Fruit fly (Drosophila melanogaster) whole organism, embryonic: ENCODE results near the gene CG31103.

Experiments
- Atf6 ChIP-seq: fragments of 200-800 bp; sonication (Bioruptor generic); IDR thresholded peaks from 2 replicates; pipeline ENCODE4 v1.3.6; 2022; ENCODE audit warnings: missing biosample characterization, missing genetic modification characterization
- BEAF-32 ChIP-seq: fragments of 200-800 bp; sonication (Bioruptor generic); optimal IDR thresholded peaks from 3 replicates; lab custom pipeline; 2017; ENCODE audit warnings: missing biosample characterization, missing genetic modification characterization, mild to moderate bottlenecking, moderate library complexity, missing genetic modification reagents
- Bteb2 ChIP-seq: fragments of 200-800 bp; sonication (Bioruptor generic); optimal IDR thresholded peaks from 2 replicates; lab custom pipeline; 2016; ENCODE audit warnings: missing biosample characterization, missing genetic modification characterization
- CG11504 ChIP-seq: fragments of 200-800 bp; sonication (Bioruptor generic); optimal IDR thresholded peaks from 3 replicates; lab custom pipeline; 2019; ENCODE audit warnings: missing biosample characterization, mild to moderate bottlenecking, missing genetic modification characterization, moderate library complexity
- CG11695 ChIP-seq: fragments of 200-800 bp; sonication (Bioruptor generic); IDR thresholded peaks from 3 replicates; pipeline ENCODE4 v1.3.6; 2022; ENCODE audit warnings: missing biosample characterization, missing genetic modification characterization
- CG12071 ChIP-seq: fragments of 200-800 bp; sonication (Bioruptor generic); optimal IDR thresholded peaks from 3 replicates; lab custom pipeline; 2018; ENCODE audit warnings: missing biosample characterization, mild to moderate bottlenecking, missing genetic modification characterization
- CG15073 ChIP-seq: fragments of 200-800 bp; sonication (Bioruptor generic); optimal IDR thresholded peaks from 2 replicates; lab custom pipeline; 2016; ENCODE audit warnings: missing biosample characterization, missing genetic modification characterization
- CG15269 ChIP-seq: fragments of 200-800 bp; sonication (Bioruptor generic); optimal IDR thresholded peaks from 2 replicates; lab custom pipeline; 2018; ENCODE audit warnings: missing biosample characterization, mild to moderate bottlenecking, missing genetic modification characterization, moderate library complexity
- CG16863 ChIP-seq: fragments of 200-800 bp; sonication (Bioruptor generic); optimal IDR thresholded peaks from 3 replicates; lab custom pipeline; 2016; ENCODE audit warnings: missing biosample characterization, missing genetic modification characterization
- CG17328 ChIP-seq: fragments of 200-800 bp; sonication (Bioruptor generic); IDR thresholded peaks from 2 replicates; pipeline ENCODE4 v1.3.6; 2022; ENCODE audit warnings: missing biosample characterization, missing genetic modification characterization
- CG18476 ChIP-seq: fragments of 200-800 bp; sonication (Bioruptor generic); optimal IDR thresholded peaks from 2 replicates; lab custom pipeline; 2016; ENCODE audit warnings: missing biosample characterization, mild to moderate bottlenecking, missing genetic modification characterization
- CG31388 ChIP-seq: fragments of 200-800 bp; sonication (Bioruptor generic); optimal IDR thresholded peaks from 2 replicates; lab custom pipeline; 2016; ENCODE audit warnings: missing biosample characterization, missing genetic modification characterization
- CG3407 ChIP-seq: fragments of 200-800 bp; sonication (Bioruptor generic); optimal IDR thresholded peaks from 2 replicates; lab custom pipeline; 2018; ENCODE audit warnings: missing biosample characterization, mild to moderate bottlenecking, missing genetic modification characterization
- CG43689 ChIP-seq: fragments of 200-800 bp; sonication (Bioruptor generic); IDR thresholded peaks from 2 replicates; pipeline ENCODE4 v1.3.6; 2022; ENCODE audit warnings: missing biosample characterization, missing genetic modification characterization
- CG4617 ChIP-seq: fragments of 200-800 bp; sonication (Bioruptor generic); optimal IDR thresholded peaks from 3 replicates; lab custom pipeline; 2016; ENCODE audit warnings: missing biosample characterization, missing genetic modification characterization, borderline replicate concordance
- CG5245 ChIP-seq: fragments of 200-800 bp; sonication (Bioruptor generic); optimal IDR thresholded peaks from 3 replicates; lab custom pipeline; 2016; ENCODE audit warnings: missing biosample characterization, missing genetic modification characterization
- CG6175 ChIP-seq: fragments of 200-800 bp; sonication (Bioruptor generic); IDR thresholded peaks from 3 replicates; pipeline ENCODE4 v1.3.6; 2022; ENCODE audit warnings: missing biosample characterization, missing genetic modification characterization
- CG7786 ChIP-seq: fragments of 200-800 bp; sonication (Bioruptor generic); optimal IDR thresholded peaks from 2 replicates; lab custom pipeline; 2016; ENCODE audit warnings: missing biosample characterization, missing genetic modification characterization
- CG8089 ChIP-seq: fragments of 200-800 bp; sonication (Bioruptor generic); optimal IDR thresholded peaks from 3 replicates; lab custom pipeline; 2016; ENCODE audit warnings: missing biosample characterization, missing genetic modification characterization
- CG8281 ChIP-seq: fragments of 200-800 bp; sonication (Bioruptor generic); optimal IDR thresholded peaks from 2 replicates; lab custom pipeline; 2018; ENCODE audit warnings: missing biosample characterization, mild to moderate bottlenecking, missing genetic modification characterization, moderate library complexity
- CHES-1-like ChIP-seq: fragments of 200-800 bp; sonication (Bioruptor generic); optimal IDR thresholded peaks from 2 replicates; lab custom pipeline; 2016; ENCODE audit warnings: missing biosample characterization, missing genetic modification characterization
- D ChIP-seq, 2 experiments: fragments of 200-800 bp in 1 of 2; fragments of >200 bp in 1 of 2; sonication (Bioruptor generic) in 1 of 2; optimal IDR thresholded peaks; 2 replicates in 1 of 2; 3 replicates in 1 of 2; lab custom pipeline; 2017; ENCODE audit warnings: mild to moderate bottlenecking in 1 of 2, missing biosample characterization in 1 of 2, missing genetic modification characterization in 1 of 2, missing genetic modification reagents in 1 of 2
- Doc3 ChIP-seq: fragments of 200-800 bp; sonication (Bioruptor generic); IDR thresholded peaks from 3 replicates; pipeline ENCODE4 v1.3.6; 2022; ENCODE audit warnings: missing biosample characterization, missing genetic modification characterization; ENCODE audit not compliant: partially characterized antibody
- Ets97D ChIP-seq: fragments of 200-800 bp; sonication (Bioruptor generic); optimal IDR thresholded peaks from 3 replicates; lab custom pipeline; 2016; ENCODE audit warnings: missing biosample characterization, missing genetic modification characterization
- H2.0 ChIP-seq: fragments of 200-800 bp; sonication (Bioruptor generic); IDR thresholded peaks from 2 replicates; pipeline ENCODE4 v1.3.6; 2022; ENCODE audit warnings: missing biosample characterization, missing genetic modification characterization
- HHEX ChIP-seq: fragments of 200-800 bp; sonication (Bioruptor generic); optimal IDR thresholded peaks from 3 replicates; lab custom pipeline; 2017; ENCODE audit warnings: missing biosample characterization, mild to moderate bottlenecking, missing genetic modification characterization, missing genetic modification reagents
- Hr78 ChIP-seq, 2 experiments: fragments of 200-800 bp in 1 of 2; fragments of >200 bp in 1 of 2; sonication (Bioruptor generic) in 1 of 2; optimal IDR thresholded peaks; 2 replicates each; lab custom pipeline; 2017 to 2019; ENCODE audit warnings: missing biosample characterization in 2 of 2, missing genetic modification characterization in 2 of 2, mild to moderate bottlenecking in 1 of 2, moderate library complexity in 1 of 2
- Lhr ChIP-seq: fragments of 200-800 bp; sonication (Bioruptor generic); optimal IDR thresholded peaks from 3 replicates; lab custom pipeline; 2017; ENCODE audit warnings: mild to moderate bottlenecking, missing biosample characterization, missing genetic modification reagents, missing genetic modification characterization
- Neu2 ChIP-seq: fragments of 200-800 bp; sonication (Bioruptor generic); optimal IDR thresholded peaks from 3 replicates; lab custom pipeline; 2016; ENCODE audit warnings: missing biosample characterization, missing genetic modification characterization, borderline replicate concordance
- NfI ChIP-seq: fragments of 200-800 bp; sonication (Bioruptor generic); optimal IDR thresholded peaks from 3 replicates; lab custom pipeline; 2018; ENCODE audit warnings: missing biosample characterization, mild to moderate bottlenecking, missing genetic modification characterization, moderate library complexity
- Oli ChIP-seq: fragments of 200-800 bp; sonication (Bioruptor generic); optimal IDR thresholded peaks from 2 replicates; lab custom pipeline; 2018; ENCODE audit warnings: missing biosample characterization, mild to moderate bottlenecking, missing genetic modification characterization, moderate library complexity
- Scr ChIP-seq: fragments of 200-800 bp; sonication (Bioruptor generic); IDR thresholded peaks from 2 replicates; pipeline ENCODE4 v1.3.6; 2022; ENCODE audit warnings: missing biosample characterization, missing genetic modification characterization; ENCODE audit not compliant: partially characterized antibody
- Sox100B ChIP-seq: fragments of 200-800 bp; sonication (Bioruptor generic); optimal IDR thresholded peaks from 3 replicates; lab custom pipeline; 2018; ENCODE audit warnings: missing biosample characterization, mild to moderate bottlenecking, missing genetic modification characterization
- al ChIP-seq: fragments of 200-800 bp; sonication (Bioruptor generic); IDR thresholded peaks from 2 replicates; pipeline ENCODE4 v1.3.6; 2022; ENCODE audit warnings: missing biosample characterization, missing genetic modification characterization
- az2 ChIP-seq: fragments of 200-800 bp; sonication (Bioruptor generic); optimal IDR thresholded peaks from 3 replicates; lab custom pipeline; 2016; ENCODE audit warnings: missing biosample characterization, missing genetic modification characterization
- bbx ChIP-seq: fragments of 200-800 bp; sonication (Bioruptor generic); IDR thresholded peaks from 2 replicates; pipeline ENCODE4 v1.3.6; 2022; ENCODE audit warnings: missing biosample characterization, missing genetic modification characterization; ENCODE audit not compliant: partially characterized antibody
- dm ChIP-seq: fragments of 200-800 bp; sonication (Bioruptor generic); optimal IDR thresholded peaks from 3 replicates; lab custom pipeline; 2016; ENCODE audit warnings: missing biosample characterization, missing genetic modification characterization
- esg ChIP-seq: fragments of 200-800 bp; sonication (Bioruptor generic); conservative IDR thresholded peaks from 2 replicates; pipeline ENCODE4 v1.3.6; 2022; ENCODE audit warnings: missing biosample characterization, missing genetic modification characterization
- fd64A ChIP-seq: fragments of 200-800 bp; sonication (Bioruptor generic); optimal IDR thresholded peaks from 3 replicates; lab custom pipeline; 2018; ENCODE audit warnings: missing biosample characterization, mild to moderate bottlenecking, missing genetic modification characterization
- grn ChIP-seq: fragments of 200-800 bp; sonication (Bioruptor generic); optimal IDR thresholded peaks from 3 replicates; lab custom pipeline; 2017; ENCODE audit warnings: missing biosample characterization, missing genetic modification characterization
- gsb-n ChIP-seq: fragments of 200-800 bp; sonication (Bioruptor generic); optimal IDR thresholded peaks from 3 replicates; lab custom pipeline; 2018; ENCODE audit warnings: missing biosample characterization, mild to moderate bottlenecking, missing genetic modification characterization
- mam ChIP-seq: fragments of 200-800 bp; sonication (Bioruptor generic); optimal IDR thresholded peaks from 3 replicates; lab custom pipeline; 2016; ENCODE audit warnings: missing biosample characterization, missing genetic modification characterization
- mirr ChIP-seq: fragments of 200-800 bp; sonication (Bioruptor generic); optimal IDR thresholded peaks from 3 replicates; lab custom pipeline; 2018; ENCODE audit warnings: missing biosample characterization, mild to moderate bottlenecking, missing genetic modification characterization
- peb ChIP-seq: fragments of 200-800 bp; sonication (Bioruptor generic); IDR thresholded peaks from 2 replicates; pipeline ENCODE4 v1.3.6; 2022; ENCODE audit warnings: missing biosample characterization, missing genetic modification characterization
- pros ChIP-seq: fragments of 200-800 bp; sonication (Bioruptor generic); optimal IDR thresholded peaks from 3 replicates; lab custom pipeline; 2019; ENCODE audit warnings: missing biosample characterization, mild to moderate bottlenecking, missing genetic modification characterization, moderate library complexity
- pum ChIP-seq: fragments of 200-800 bp; sonication (Bioruptor generic); optimal IDR thresholded peaks from 2 replicates; lab custom pipeline; 2016; ENCODE audit warnings: missing biosample characterization, missing genetic modification characterization
- ranshi ChIP-seq: fragments of 200-800 bp; sonication (Bioruptor generic); IDR thresholded peaks from 2 replicates; pipeline ENCODE4 v1.3.6; 2022; ENCODE audit warnings: missing biosample characterization, missing genetic modification characterization
- stwl ChIP-seq: fragments of 200-800 bp; sonication (Bioruptor generic); optimal IDR thresholded peaks from 3 replicates; lab custom pipeline; 2018; ENCODE audit warnings: missing biosample characterization, mild to moderate bottlenecking, missing genetic modification characterization, moderate library complexity
- yki ChIP-seq: fragments of >200 bp; optimal IDR thresholded peaks from 3 replicates; lab custom pipeline; 2018
- zen2 ChIP-seq: fragments of 200-800 bp; sonication (Bioruptor generic); IDR thresholded peaks from 3 replicates; pipeline ENCODE4 v1.3.6; 2022; ENCODE audit warnings: missing biosample characterization, missing genetic modification characterization; ENCODE audit not compliant: partially characterized antibody

Gene CG31103

DNA sequence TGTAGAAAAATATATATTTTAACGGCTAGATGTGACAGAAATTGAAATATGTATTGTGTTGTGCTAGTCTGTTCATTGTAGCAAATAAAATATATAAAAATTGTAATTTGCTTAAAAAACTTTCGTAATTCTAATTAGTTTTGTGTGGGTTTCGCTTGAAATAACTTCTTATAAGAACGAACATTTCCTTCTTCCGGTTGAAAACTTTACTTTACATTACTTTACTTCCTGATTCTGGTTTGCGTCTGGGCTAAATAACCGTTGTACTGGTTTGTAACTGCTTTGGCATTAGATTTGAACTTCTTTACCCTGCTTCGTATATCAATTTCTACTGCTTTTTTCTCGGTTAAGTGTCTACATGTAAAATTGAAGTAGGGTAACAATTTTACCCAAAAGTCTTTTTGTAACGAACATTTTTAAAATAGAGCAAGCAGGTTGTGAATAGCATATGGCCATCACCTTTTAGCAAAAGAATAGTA is 25.4 kb upstream of the CG31103 start, which contains the start of gene lobo (continued):
- TF ChIP-seq D (optimal IDR thresholded peaks at IDR 0.05; lab: Kevin White, UChicago) = no peak
- TF ChIP-seq D (GFP tag; optimal IDR thresholded peaks at IDR 0.05; lab: Kevin White, UChicago) = no peak
- no peak for TF ChIP-seq Neu2
- no peak for TF ChIP-seq fd64A (GFP tag; lab: Kevin White, UChicago)
- no peak for TF ChIP-seq CG8281 (tag; lab: Kevin White, UChicago)
- TF ChIP-seq pum = peak; percentile 22
- TF ChIP-seq grn = peak; percentile 53
- no peak for TF ChIP-seq Sox100B
- no peak for TF ChIP-seq peb
- TF ChIP-seq CHES-1-like (GFP tag; lab: Kevin White, UChicago) = peak; percentile 62
- peak; percentile 83 for TF ChIP-seq stwl
- TF ChIP-seq mirr (GFP tag; lab: Kevin White, UChicago) = peak; percentile 45
- TF ChIP-seq NfI = peak; percentile 85
- TF ChIP-seq CG15073 (GFP tag; lab: Kevin White, UChicago) = no peak
- peak; percentile 28 for TF ChIP-seq gsb-n (tag; lab: Kevin White, UChicago)
- TF ChIP-seq HHEX (GFP tag; lab: Kevin White, UChicago) = peak; percentile 62
- TF ChIP-seq dm (GFP tag; lab: Kevin White, UChicago) = peak; percentile 54
- no peak for TF ChIP-seq CG31388 (GFP tag; lab: Kevin White, UChicago)
- TF ChIP-seq Doc3 (GFP tag; lab: Robert Waterston, UW) = no peak
- TF ChIP-seq CG17328 = peak; percentile 78
- TF ChIP-seq Oli (tag; lab: Kevin White, UChicago) = peak; percentile 27
- no peak for TF ChIP-seq zen2 (GFP tag; lab: Robert Waterston, UW)
- no peak for TF ChIP-seq Hr78 (GFP tag; optimal IDR thresholded peaks at IDR 0.05; lab: Kevin White, UChicago)
- peak; percentile 48; the same call in 1 of the 2 replicates for TF ChIP-seq al (GFP tag; lab: Robert Waterston, UW)
- TF ChIP-seq CG15269 (tag; lab: Kevin White, UChicago) = no peak
- no peak for TF ChIP-seq CG18476 (GFP tag; lab: Kevin White, UChicago)
- TF ChIP-seq az2 (GFP tag; lab: Kevin White, UChicago) = peak; percentile 35
- peak; percentile 0 for TF ChIP-seq CG16863 (GFP tag; lab: Kevin White, UChicago)
- TF ChIP-seq CG7786 (GFP tag; lab: Kevin White, UChicago) = peak; percentile 37
- TF ChIP-seq esg (GFP tag; lab: Robert Waterston, UW) = no peak
- TF ChIP-seq CG12071 (GFP tag; lab: Kevin White, UChicago) = no peak
- TF ChIP-seq BEAF-32 (GFP tag; lab: Kevin White, UChicago) = peak; percentile 16
- peak; percentile 69 for TF ChIP-seq yki (lab: Kevin White, UChicago)
- no peak for TF ChIP-seq CG43689
- peak; percentile 52 for TF ChIP-seq CG3407 (GFP tag; lab: Kevin White, UChicago)
- TF ChIP-seq pros (GFP tag; lab: Kevin White, UChicago) = no peak
- TF ChIP-seq mam (GFP tag; lab: Kevin White, UChicago) = peak; percentile 64
- TF ChIP-seq CG11504 (tag; lab: Kevin White, UChicago) = peak; percentile 60
- TF ChIP-seq Bteb2 = peak; percentile 35
- TF ChIP-seq Atf6 (GFP tag; lab: Robert Waterston, UW) = peak; percentile 66
- TF ChIP-seq H2.0 (GFP tag; lab: Robert Waterston, UW) = peak; percentile 54
- peak; percentile 69 for TF ChIP-seq CG8089
- TF ChIP-seq CG6175 = no peak
- 0 out of 2 replicates have a peak, but pooled peaks have one; percentile 36 for TF ChIP-seq bbx (GFP tag; lab: Robert Waterston, UW)
- TF ChIP-seq Scr (GFP tag; lab: Robert Waterston, UW) = no peak
- TF ChIP-seq CG11695 (GFP tag; lab: Robert Waterston, UW) = no peak; the same call in 2 of the 3 replicates
- no peak for TF ChIP-seq CG5245
- TF ChIP-seq ranshi (GFP tag; lab: Robert Waterston, UW) = no peak
- TF ChIP-seq Ets97D (GFP tag; lab: Kevin White, UChicago) = peak; percentile 98
- peak; percentile 12 for TF ChIP-seq CG4617
- peak; percentile 82 for TF ChIP-seq Lhr
